Fruit fly (Drosophila melanogaster) whole organism, pupa: ENCODE results near the gene Cyp28c1.

Source experiments
- CG12605 ChIP-seq: fragments of 200-800 bp; sonication (Bioruptor generic); IDR thresholded peaks from 2 replicates; pipeline ENCODE4 v1.3.6; 2022; ENCODE audit warnings: missing biosample characterization, missing genetic modification characterization
- CG13204 ChIP-seq: fragments of 200-800 bp; sonication (Bioruptor generic); optimal IDR thresholded peaks from 2 replicates; lab custom pipeline; 2018; ENCODE audit warnings: missing biosample characterization, mild to moderate bottlenecking, missing genetic modification characterization, moderate library complexity
- CG14655 ChIP-seq: fragments of 200-800 bp; sonication (Bioruptor generic); optimal IDR thresholded peaks from 3 replicates; lab custom pipeline; 2017; ENCODE audit warnings: mild to moderate bottlenecking, missing biosample characterization, missing genetic modification reagents, missing genetic modification characterization
- CG8301 ChIP-seq: fragments of 200-800 bp; sonication (Bioruptor generic); optimal IDR thresholded peaks from 2 replicates; lab custom pipeline; 2018; ENCODE audit warnings: missing biosample characterization, mild to moderate bottlenecking, missing genetic modification characterization
- D1 ChIP-seq: fragments of 200-800 bp; sonication (Bioruptor generic); optimal IDR thresholded peaks from 2 replicates; lab custom pipeline; 2018; ENCODE audit warnings: missing biosample characterization, mild to moderate bottlenecking, missing genetic modification characterization, moderate library complexity
- EcR ChIP-seq: fragments of 200-800 bp; sonication (Bioruptor generic); optimal IDR thresholded peaks from 3 replicates; lab custom pipeline; 2019; ENCODE audit warnings: missing biosample characterization, missing genetic modification characterization, mild to moderate bottlenecking, moderate library complexity, missing genetic modification reagents
- gl ChIP-seq: fragments of 200-800 bp; sonication (Bioruptor generic); optimal IDR thresholded peaks from 2 replicates; lab custom pipeline; 2018; ENCODE audit warnings: missing biosample characterization, mild to moderate bottlenecking, missing genetic modification characterization

DNA sequence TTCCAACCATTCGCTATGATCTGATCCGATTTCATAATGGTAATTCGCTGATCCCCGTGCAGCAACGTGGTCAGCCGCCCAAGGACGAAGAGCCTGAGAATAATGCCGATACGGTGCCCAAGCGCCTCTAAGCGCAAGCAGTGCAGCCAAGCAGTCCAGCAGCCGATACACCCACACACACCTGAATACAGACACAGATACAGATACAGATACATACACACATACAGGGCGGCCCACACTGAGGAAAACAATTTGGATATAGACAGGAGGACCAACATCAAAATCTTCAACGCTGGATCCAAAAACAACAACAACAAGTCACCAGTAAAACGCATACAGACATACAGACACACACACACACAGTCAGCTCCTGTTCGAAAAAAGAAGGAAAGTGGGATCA, 39.5 kb upstream of the Cyp28c1 start:
- no peak for TF ChIP-seq CG14655
- TF ChIP-seq gl (tag; lab: Kevin White, UChicago), result no peak
- TF ChIP-seq CG13204 (GFP tag; lab: Kevin White, UChicago), result no peak
- TF ChIP-seq D1 (tag; lab: Kevin White, UChicago), result no peak
- no peak for TF ChIP-seq EcR (GFP tag; lab: Kevin White, UChicago)
- TF ChIP-seq CG8301, result no peak
- TF ChIP-seq CG12605 (GFP tag; lab: Robert Waterston, UW), result no peak
